Worm (Caenorhabditis elegans): ENCODE data around the gene lro-1.

ce11 chrX:6279625-6280024 is 7.7 kb downstream of the lro-1 start, which contains the start of gene col-166:
- TF ChIP-seq ama-1 (optimal IDR thresholded peaks at IDR 0.05) (no peak), nfya-1 (tag; optimal IDR thresholded peaks at IDR 0.05) (no peak), zip-5 (tag; optimal IDR thresholded peaks at IDR 0.05) (no peak)
